Worm (Caenorhabditis elegans) whole organism, L2 larva: Measurements from ENCODE around the gene dyf-6.
A peak's percentile ranks its signal among the peaks of the same experiment; 100 is the strongest.

Experiments used
- R02D3.7 ChIP-seq: fragments of 150-350 bp; optimal IDR thresholded peaks from 2 replicates; lab custom pipeline; 2014; ENCODE audit warnings: missing biosample characterization, missing genetic modification characterization
- ama-1 ChIP-seq: fragments of 150-350 bp; optimal IDR thresholded peaks from 2 replicates; lab custom pipeline; 2018; ENCODE audit warnings: inconsistent platforms
- blmp-1 ChIP-seq: sonication (generic microtip); optimal IDR thresholded peaks from 2 replicates; lab custom pipeline; 2017; ENCODE audit warnings: missing genetic modification characterization, mild to moderate bottlenecking, missing compliant biosample characterization, antibody characterized with exemption, moderate library complexity; ENCODE audit not compliant: insufficient read depth
- egl-27 ChIP-seq: sonication (generic microtip); optimal IDR thresholded peaks from 3 replicates; lab custom pipeline; 2017; ENCODE audit warnings: missing biosample characterization, missing genetic modification reagents, missing genetic modification characterization
- elt-1 ChIP-seq: fragments of 150-350 bp; optimal IDR thresholded peaks from 2 replicates; lab custom pipeline; 2014; ENCODE audit warnings: missing biosample characterization, missing genetic modification characterization
- fos-1 ChIP-seq: fragments of 150-350 bp; optimal IDR thresholded peaks from 2 replicates; lab custom pipeline; 2014; ENCODE audit warnings: missing biosample characterization, missing genetic modification characterization
- lin-13 ChIP-seq: fragments of 150-350 bp; optimal IDR thresholded peaks from 2 replicates; lab custom pipeline; 2014; ENCODE audit warnings: missing biosample characterization, missing genetic modification reagents, missing genetic modification characterization
- nhr-25 ChIP-seq: fragments of 150-350 bp; sonication (generic microtip); optimal IDR thresholded peaks from 3 replicates; lab custom pipeline; 2014; ENCODE audit warnings: missing biosample characterization, missing genetic modification characterization
- nhr-77 ChIP-seq: fragments of 150-350 bp; optimal IDR thresholded peaks from 2 replicates; lab custom pipeline; 2014; ENCODE audit warnings: missing biosample characterization, missing genetic modification characterization
- peb-1 ChIP-seq: fragments of 150-350 bp; optimal IDR thresholded peaks from 2 replicates; lab custom pipeline; 2014; ENCODE audit warnings: missing biosample characterization, missing genetic modification characterization
- unc-55 ChIP-seq: fragments of 150-350 bp; sonication (generic microtip); optimal IDR thresholded peaks from 3 replicates; lab custom pipeline; 2014; ENCODE audit warnings: missing biosample characterization, missing genetic modification reagents, missing genetic modification characterization
- ztf-1 ChIP-seq: fragments of 200-800 bp; sonication (Bioruptor generic); conservative IDR thresholded peaks from 2 replicates; pipeline ENCODE4 v1.3.6; 2022; ENCODE audit warnings: missing genetic modification characterization, missing compliant biosample characterization

ce11 chrX:10394238-10394637 lies 7.9 kb upstream of the dyf-6 start:
- TF ChIP-seq R02D3.7 (tag; lab: Kevin White, UChicago) (no peak), peb-1 (no peak), ztf-1 (GFP tag; lab: Robert Waterston, UW) (no peak), egl-27 (tag; lab: Kevin White, UChicago) (no peak), blmp-1 (tag; lab: Kevin White, UChicago) (no peak), fos-1 (tag; lab: Kevin White, UChicago) (peak; percentile 49), elt-1 (tag; lab: Kevin White, UChicago) (no peak), nhr-77 (no peak), ama-1 (no peak), lin-13 (GFP tag; lab: Kevin White, UChicago) (no peak), unc-55 (GFP tag; lab: Kevin White, UChicago) (no peak), nhr-25 (tag; lab: Kevin White, UChicago) (no peak)
